Worm (Caenorhabditis elegans): ENCODE measurements around the gene D2062.1.
A peak's percentile ranks its signal among the peaks of the same experiment; 100 is the strongest.
"Not testable (repeated sequence)": the region's sequence is repeated elsewhere in the genome, so short reads cannot be mapped to it uniquely, and the experiment has no call there.

The D2062.1 gene

ce11 chrII:2649539-2649938 lies 18.3 kb downstream of the D2062.1 start, which contains the start of the genes F22E5.13 and F22E5.6:
Gene F22E5.13, minus strand, starts transcription at chrII:2649639.
Gene F22E5.6, plus strand, starts transcription at chrII:2649835.
- TF ChIP-seq let-607 (tag; optimal IDR thresholded peaks at IDR 0.05), result no peak
- no peak for TF ChIP-seq ceh-27 (GFP tag; optimal IDR thresholded peaks at IDR 0.05)
- TF ChIP-seq athp-1 (tag; optimal IDR thresholded peaks at IDR 0.05), result no peak
- TF ChIP-seq pha-4 (tag; optimal IDR thresholded peaks at IDR 0.05), result no peak
- no peak for TF ChIP-seq ztf-3 (GFP tag; optimal IDR thresholded peaks at IDR 0.05)
- TF ChIP-seq F39B2.1 (GFP tag; IDR thresholded peaks at IDR 0.05), result no peak
- TF ChIP-seq lsy-27 (tag; optimal IDR thresholded peaks at IDR 0.05; ENCODE audit: borderline replicate concordance, insufficient read depth), result no peak
- no peak for TF ChIP-seq hrde-1 (tag; optimal IDR thresholded peaks at IDR 0.05; ENCODE audit: borderline replicate concordance)
- no peak for TF ChIP-seq D2030.7 (GFP tag; IDR thresholded peaks at IDR 0.05)
- no peak for TF ChIP-seq attf-5 (GFP tag; optimal IDR thresholded peaks at IDR 0.05)
- TF ChIP-seq madf-10 (tag; optimal IDR thresholded peaks at IDR 0.05), result no peak
- no peak for TF ChIP-seq aptf-3 (GFP tag; IDR thresholded peaks at IDR 0.05)
- no peak for TF ChIP-seq T07F8.4 (tag; optimal IDR thresholded peaks at IDR 0.05)
- TF ChIP-seq rpc-1 (optimal IDR thresholded peaks at IDR 0.05), result no peak
- no peak for TF ChIP-seq rpc-1 (tag; optimal IDR thresholded peaks at IDR 0.05)
- no peak for TF ChIP-seq him-1 (tag; optimal IDR thresholded peaks at IDR 0.05)
- no peak for TF ChIP-seq snpc-4 (GFP tag; optimal IDR thresholded peaks at IDR 0.05)
- TF ChIP-seq snpc-4 (tag; optimal IDR thresholded peaks at IDR 0.05), result no peak
- TF ChIP-seq hsf-1 (GFP tag; IDR thresholded peaks at IDR 0.05), result no peak
- TF ChIP-seq nhr-90 (tag; optimal IDR thresholded peaks at IDR 0.05), result no peak
- no peak for TF ChIP-seq ztf-22 (GFP tag; optimal IDR thresholded peaks at IDR 0.05)
- TF ChIP-seq ceh-79 (tag; optimal IDR thresholded peaks at IDR 0.05), result no peak

- no peak for TF ChIP-seq lag-1 (GFP tag; IDR thresholded peaks at IDR 0.05)
- TF ChIP-seq zfh-2 (GFP tag; conservative IDR thresholded peaks at IDR 0.05), result 0 out of 2 replicates have a peak, but pooled peaks have one; percentile 37
Measured at ce11 chrII:2656606-2657005, 25.3 kb downstream of the D2062.1 start, which contains the start of gene sri-47. Gene sri-47, plus strand, starts transcription at chrII:2656906.

- no peak for TF ChIP-seq nfyb-1 (GFP tag; IDR thresholded peaks at IDR 0.05)
- no peak for TF ChIP-seq F57A8.1 (GFP tag; optimal IDR thresholded peaks at IDR 0.05)
- no peak for TF ChIP-seq ama-1 (optimal IDR thresholded peaks at IDR 0.05)
- no peak for TF ChIP-seq ama-1 (GFP tag; optimal IDR thresholded peaks at IDR 0.05)
- no peak for TF ChIP-seq attf-3 (GFP tag; conservative IDR thresholded peaks at IDR 0.05)
- TF ChIP-seq zim-3 (tag; optimal IDR thresholded peaks at IDR 0.05), result no peak
- TF ChIP-seq nhr-80 (tag; optimal IDR thresholded peaks at IDR 0.05), result no peak
- TF ChIP-seq hsf-1 (GFP tag; IDR thresholded peaks at IDR 0.05), result no peak
- no peak for TF ChIP-seq egrh-3 (GFP tag; IDR thresholded peaks at IDR 0.05)
- no peak for TF ChIP-seq sea-2 (GFP tag; IDR thresholded peaks at IDR 0.05)
- no peak for TF ChIP-seq akir-1 (GFP tag; optimal IDR thresholded peaks at IDR 0.05)
Measured at ce11 chrII:2659364-2659763, 28.1 kb downstream of the D2062.1 start, which contains the start of gene gcy-21. Gene gcy-21, plus strand, starts transcription at chrII:2659664.

ce11 chrII:2665081-2665480 lies 33.8 kb downstream of the D2062.1 start, which contains the start of gene F22E5.2:
Gene F22E5.2, plus strand, starts transcription at chrII:2665381.
- not testable (repeated sequence) for TF ChIP-seq aptf-3 (GFP tag; IDR thresholded peaks at IDR 0.05); B0035.1 (tag; optimal IDR thresholded peaks at IDR 0.05); F33H1.4 (GFP tag; IDR thresholded peaks at IDR 0.05)

Measured in whole organism, young adult.